Fruit fly (Drosophila melanogaster) whole organism, embryonic: ENCODE data around the gene pros.
A peak's percentile ranks its signal among the peaks of the same experiment; 100 is the strongest.

Experiments
- Blimp-1 ChIP-seq: fragments of 200-800 bp; sonication (Bioruptor generic); optimal IDR thresholded peaks from 3 replicates; lab custom pipeline; 2018; ENCODE audit warnings: missing biosample characterization, missing genetic modification characterization, mild to moderate bottlenecking, moderate library complexity, missing genetic modification reagents
- CG10147 ChIP-seq: fragments of 200-800 bp; sonication (Bioruptor generic); optimal IDR thresholded peaks from 2 replicates; lab custom pipeline; 2019; ENCODE audit warnings: missing biosample characterization, mild to moderate bottlenecking, missing genetic modification characterization, moderate library complexity
- CG10267 ChIP-seq: fragments of 200-800 bp; sonication (Bioruptor generic); optimal IDR thresholded peaks from 2 replicates; lab custom pipeline; 2018; ENCODE audit warnings: missing biosample characterization, mild to moderate bottlenecking, missing genetic modification characterization, moderate library complexity
- CG10366 ChIP-seq: fragments of 200-800 bp; sonication (Bioruptor generic); IDR thresholded peaks from 2 replicates; pipeline ENCODE4 v1.3.6; 2022; ENCODE audit warnings: missing biosample characterization, missing genetic modification characterization
- CG10979 ChIP-seq: fragments of 200-800 bp; sonication (Bioruptor generic); optimal IDR thresholded peaks from 2 replicates; lab custom pipeline; 2018; ENCODE audit warnings: missing biosample characterization, mild to moderate bottlenecking, missing genetic modification characterization, moderate library complexity
- CG11504 ChIP-seq: fragments of 200-800 bp; sonication (Bioruptor generic); optimal IDR thresholded peaks from 3 replicates; lab custom pipeline; 2019; ENCODE audit warnings: missing biosample characterization, mild to moderate bottlenecking, missing genetic modification characterization, moderate library complexity
- CG12236 ChIP-seq: fragments of 200-800 bp; sonication (Bioruptor generic); optimal IDR thresholded peaks from 2 replicates; lab custom pipeline; 2016; ENCODE audit warnings: missing biosample characterization, missing genetic modification characterization
- CG14710 ChIP-seq: fragments of 200-800 bp; sonication (Bioruptor generic); optimal IDR thresholded peaks from 3 replicates; lab custom pipeline; 2019; ENCODE audit warnings: missing biosample characterization, mild to moderate bottlenecking, missing genetic modification characterization, moderate library complexity
- CG15696 ChIP-seq: fragments of 200-800 bp; sonication (Bioruptor generic); optimal IDR thresholded peaks from 2 replicates; lab custom pipeline; 2019; ENCODE audit warnings: missing biosample characterization, mild to moderate bottlenecking, missing genetic modification characterization, moderate library complexity
- CG1603 ChIP-seq: fragments of 200-800 bp; sonication (Bioruptor generic); optimal IDR thresholded peaks from 2 replicates; lab custom pipeline; 2019; ENCODE audit warnings: missing biosample characterization, mild to moderate bottlenecking, missing genetic modification characterization, moderate library complexity
- CG17328 ChIP-seq: fragments of 200-800 bp; sonication (Bioruptor generic); IDR thresholded peaks from 2 replicates; pipeline ENCODE4 v1.3.6; 2022; ENCODE audit warnings: missing biosample characterization, missing genetic modification characterization
- CG17361 ChIP-seq: fragments of 200-800 bp; sonication (Bioruptor generic); IDR thresholded peaks from 3 replicates; pipeline ENCODE4 v1.3.6; 2022; ENCODE audit warnings: missing biosample characterization, missing genetic modification characterization
- CG17568 ChIP-seq: fragments of 200-800 bp; sonication (Bioruptor generic); optimal IDR thresholded peaks from 2 replicates; lab custom pipeline; 2018; ENCODE audit warnings: missing biosample characterization, mild to moderate bottlenecking, missing genetic modification characterization, moderate library complexity
- CG18262 ChIP-seq: fragments of 200-800 bp; optimal IDR thresholded peaks from 3 replicates; lab custom pipeline; 2019; ENCODE audit warnings: missing biosample characterization, mild to moderate bottlenecking, missing genetic modification characterization, moderate library complexity
- CG2199 ChIP-seq: fragments of 200-800 bp; sonication (Bioruptor generic); IDR thresholded peaks from 3 replicates; pipeline ENCODE4 v1.3.6; 2022; ENCODE audit warnings: missing biosample characterization, missing genetic modification characterization
- CG2712 ChIP-seq: fragments of 200-800 bp; optimal IDR thresholded peaks from 3 replicates; lab custom pipeline; 2019; ENCODE audit warnings: missing biosample characterization, mild to moderate bottlenecking, missing genetic modification characterization, moderate library complexity
- CG31224 ChIP-seq: fragments of 200-800 bp; sonication (Bioruptor generic); IDR thresholded peaks from 2 replicates; pipeline ENCODE4 v1.3.6; 2022; ENCODE audit warnings: missing biosample characterization, missing genetic modification characterization
- CG31441 ChIP-seq: fragments of 200-800 bp; sonication (Bioruptor generic); IDR thresholded peaks from 2 replicates; pipeline ENCODE4 v1.3.6; 2022; ENCODE audit warnings: missing biosample characterization, missing genetic modification characterization
- CG3163 ChIP-seq: fragments of 200-800 bp; sonication (Bioruptor generic); optimal IDR thresholded peaks from 3 replicates; lab custom pipeline; 2016; ENCODE audit warnings: missing biosample characterization, missing genetic modification characterization
- CG34376 ChIP-seq: fragments of 200-800 bp; sonication (Bioruptor generic); optimal IDR thresholded peaks from 2 replicates; lab custom pipeline; 2018; ENCODE audit warnings: missing biosample characterization, mild to moderate bottlenecking, missing genetic modification characterization
- CG4282 ChIP-seq: fragments of 200-800 bp; sonication (Bioruptor generic); optimal IDR thresholded peaks from 2 replicates; lab custom pipeline; 2016; ENCODE audit warnings: missing biosample characterization, missing genetic modification characterization
- CG6791 ChIP-seq: fragments of 200-800 bp; sonication (Bioruptor generic); IDR thresholded peaks from 3 replicates; pipeline ENCODE4 v1.3.6; 2022; ENCODE audit warnings: missing biosample characterization, missing genetic modification characterization; ENCODE audit not compliant: partially characterized antibody
- CG7839 ChIP-seq: fragments of 200-800 bp; sonication (Bioruptor generic); optimal IDR thresholded peaks from 3 replicates; lab custom pipeline; 2018; ENCODE audit warnings: missing biosample characterization, mild to moderate bottlenecking, missing genetic modification characterization, moderate library complexity
- CG8388 ChIP-seq: fragments of 200-800 bp; sonication (Bioruptor generic); optimal IDR thresholded peaks from 2 replicates; lab custom pipeline; 2019; ENCODE audit warnings: missing biosample characterization, mild to moderate bottlenecking, missing genetic modification characterization, moderate library complexity
- CG8765 ChIP-seq: fragments of 200-800 bp; sonication (Bioruptor generic); IDR thresholded peaks from 2 replicates; pipeline ENCODE4 v1.3.6; 2022; ENCODE audit warnings: missing biosample characterization, missing genetic modification characterization
- CG9437 ChIP-seq: fragments of 200-800 bp; sonication (Bioruptor generic); optimal IDR thresholded peaks from 2 replicates; lab custom pipeline; 2018; ENCODE audit warnings: missing biosample characterization, mild to moderate bottlenecking, missing genetic modification characterization
- CG9727 ChIP-seq: fragments of 200-800 bp; sonication (Bioruptor generic); optimal IDR thresholded peaks from 3 replicates; lab custom pipeline; 2017; ENCODE audit warnings: missing biosample characterization, mild to moderate bottlenecking, missing genetic modification characterization
- D ChIP-seq, 2 experiments: fragments of 200-800 bp in 1 of 2; fragments of >200 bp in 1 of 2; sonication (Bioruptor generic) in 1 of 2; optimal IDR thresholded peaks; 2 replicates in 1 of 2; 3 replicates in 1 of 2; lab custom pipeline; 2017; ENCODE audit warnings: mild to moderate bottlenecking in 1 of 2, missing biosample characterization in 1 of 2, missing genetic modification characterization in 1 of 2, missing genetic modification reagents in 1 of 2
- Dek ChIP-seq: fragments of 200-800 bp; sonication (Bioruptor generic); optimal IDR thresholded peaks from 3 replicates; lab custom pipeline; 2019; ENCODE audit warnings: missing biosample characterization, mild to moderate bottlenecking, missing genetic modification characterization, moderate library complexity
- Dll ChIP-seq: fragments of 200-800 bp; sonication (Bioruptor generic); IDR thresholded peaks from 4 replicates; pipeline ENCODE4 v1.3.6; 2022; ENCODE audit warnings: missing biosample characterization, missing genetic modification characterization; ENCODE audit not compliant: partially characterized antibody
- NK7.1 ChIP-seq: fragments of 200-800 bp; sonication (Bioruptor generic); optimal IDR thresholded peaks from 3 replicates; lab custom pipeline; 2016; ENCODE audit warnings: missing biosample characterization, missing genetic modification characterization
- ac ChIP-seq: fragments of 200-800 bp; sonication (Bioruptor generic); optimal IDR thresholded peaks from 3 replicates; lab custom pipeline; 2017; ENCODE audit warnings: missing biosample characterization, mild to moderate bottlenecking, missing genetic modification characterization
- al ChIP-seq: fragments of 200-800 bp; sonication (Bioruptor generic); IDR thresholded peaks from 2 replicates; pipeline ENCODE4 v1.3.6; 2022; ENCODE audit warnings: missing biosample characterization, missing genetic modification characterization
- dmrt11E ChIP-seq: fragments of 200-800 bp; sonication (Bioruptor generic); optimal IDR thresholded peaks from 3 replicates; lab custom pipeline; 2018; ENCODE audit warnings: missing biosample characterization, mild to moderate bottlenecking, missing genetic modification characterization, moderate library complexity
- dmrt99B ChIP-seq: fragments of 200-800 bp; sonication (Bioruptor generic); optimal IDR thresholded peaks from 2 replicates; lab custom pipeline; 2018; ENCODE audit warnings: missing biosample characterization, mild to moderate bottlenecking, missing genetic modification characterization, moderate library complexity
- eyg ChIP-seq: fragments of 200-800 bp; sonication (Bioruptor generic); optimal IDR thresholded peaks from 3 replicates; lab custom pipeline; 2016; ENCODE audit warnings: missing biosample characterization, missing genetic modification characterization
- gem ChIP-seq: fragments of 200-800 bp; sonication (Bioruptor generic); optimal IDR thresholded peaks from 2 replicates; lab custom pipeline; 2019; ENCODE audit warnings: missing biosample characterization, mild to moderate bottlenecking, missing genetic modification characterization, moderate library complexity
- otp ChIP-seq: fragments of 200-800 bp; sonication (Bioruptor generic); IDR thresholded peaks from 3 replicates; pipeline ENCODE4, ENCODE4 v1.3.6; 2022; ENCODE audit warnings: missing biosample characterization, missing genetic modification characterization
- phol ChIP-seq: fragments of 200-800 bp; sonication (Bioruptor generic); optimal IDR thresholded peaks from 3 replicates; lab custom pipeline; 2018; ENCODE audit warnings: missing biosample characterization, mild to moderate bottlenecking, missing genetic modification characterization, moderate library complexity
- prd ChIP-seq, 3 experiments: fragments of >200 bp in 2 of 3; fragments of 200-800 bp in 1 of 3; sonication (Bioruptor generic) in 1 of 3; optimal IDR thresholded peaks in 2 of 3; IDR thresholded peaks in 1 of 3; 2 replicates in 2 of 3; 3 replicates in 1 of 3; pipeline versions ENCODE4 v1.3.6 to Lab custom; 2017 to 2022; ENCODE audit warnings: missing biosample characterization in 1 of 3, missing genetic modification characterization in 1 of 3
- row ChIP-seq: fragments of 200-800 bp; sonication (Bioruptor generic); IDR thresholded peaks from 3 replicates; pipeline ENCODE4 v1.3.6; 2022; ENCODE audit warnings: missing biosample characterization, missing genetic modification characterization
- sens ChIP-seq: fragments of 200-800 bp; sonication (Bioruptor generic); peaks from one replicate; lab custom pipeline; 2016; ENCODE audit warnings: missing biosample characterization, missing genetic modification characterization
- slbo ChIP-seq: fragments of 200-800 bp; sonication (Bioruptor generic); IDR thresholded peaks from 2 replicates; pipeline ENCODE4 v1.3.6; 2022; ENCODE audit warnings: missing biosample characterization, missing genetic modification characterization
- stc ChIP-seq: fragments of 200-800 bp; sonication (Bioruptor generic); IDR thresholded peaks from 2 replicates; pipeline ENCODE4 v1.3.6; 2022; ENCODE audit warnings: missing biosample characterization, missing genetic modification characterization
- tap ChIP-seq: fragments of 200-800 bp; optimal IDR thresholded peaks from 3 replicates; lab custom pipeline; 2019; ENCODE audit warnings: missing biosample characterization, mild to moderate bottlenecking, missing genetic modification characterization, moderate library complexity
- trem ChIP-seq: fragments of 200-800 bp; optimal IDR thresholded peaks from 3 replicates; lab custom pipeline; 2019; ENCODE audit warnings: missing biosample characterization, mild to moderate bottlenecking, missing genetic modification characterization, moderate library complexity
- unpg ChIP-seq: fragments of 200-800 bp; sonication (Bioruptor generic); optimal IDR thresholded peaks from 3 replicates; lab custom pipeline; 2018; ENCODE audit warnings: missing biosample characterization, mild to moderate bottlenecking, missing genetic modification characterization, moderate library complexity
- wek ChIP-seq: fragments of 200-800 bp; sonication (Bioruptor generic); optimal IDR thresholded peaks from 3 replicates; lab custom pipeline; 2018; ENCODE audit warnings: missing biosample characterization, mild to moderate bottlenecking, missing genetic modification characterization, moderate library complexity

pros gene

DNA sequence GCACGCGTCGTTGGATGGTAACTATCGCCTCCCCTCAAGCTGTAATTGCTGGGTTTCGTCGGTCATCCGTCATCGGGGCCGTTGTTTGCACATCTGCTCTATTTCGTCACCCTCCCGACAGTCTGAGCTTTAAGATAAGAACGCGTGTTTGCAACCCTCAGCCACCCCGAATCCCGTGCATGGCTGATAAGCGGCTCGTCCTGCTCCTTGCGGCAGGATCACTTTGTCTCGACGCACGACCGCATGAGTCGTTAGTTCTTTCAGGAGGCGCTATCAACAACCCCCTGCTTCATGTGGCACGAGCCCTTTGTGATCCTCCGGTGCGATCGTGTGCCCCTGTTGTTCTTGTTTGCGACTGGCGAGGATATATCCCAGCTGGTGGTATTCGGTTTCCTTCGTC lies 22.5 kb downstream of the pros start (continued):
- TF ChIP-seq wek (GFP tag; lab: Kevin White, UChicago) (no peak), stc (no peak), CG8765 (0 out of 2 replicates have a peak, but pooled peaks have one; percentile 16), Dek (tag; lab: Kevin White, UChicago) (no peak), tap (peak; percentile 15), ac (GFP tag; lab: Kevin White, UChicago) (peak; percentile 19), CG3163 (no peak), CG2199 (GFP tag; lab: Robert Waterston, UW) (no peak), CG9437 (GFP tag; lab: Kevin White, UChicago) (no peak), Dll (GFP tag; lab: Robert Waterston, UW) (no peak)

DNA sequence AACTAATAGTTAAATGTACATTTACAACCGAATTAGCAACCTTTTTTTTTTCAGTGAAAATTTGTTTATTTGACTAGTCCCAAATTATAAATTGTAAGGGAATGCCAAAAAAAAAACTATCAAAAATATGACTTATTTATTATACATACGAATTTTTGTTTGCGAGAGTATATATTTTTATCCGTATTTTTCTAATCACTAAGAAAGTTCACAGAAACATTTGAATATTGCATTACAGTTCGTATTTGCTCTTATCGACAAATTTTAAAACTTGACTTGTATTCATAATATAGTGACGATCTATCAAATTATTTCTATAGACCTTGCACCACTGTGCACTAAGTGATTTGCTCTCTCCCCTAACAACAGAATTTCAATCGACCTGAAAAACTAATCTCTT lies 23.0 kb downstream of the pros start:
- TF ChIP-seq CG18262 (tag; lab: Kevin White, UChicago) (peak; percentile 45), otp (GFP tag; lab: Robert Waterston, UW) (no peak), row (GFP tag; lab: Robert Waterston, UW) (peak; percentile 16; the same call in 1 of the 3 replicates), CG31224 (GFP tag; lab: Robert Waterston, UW) (no peak), Blimp-1 (peak; percentile 29), CG34376 (GFP tag; lab: Kevin White, UChicago) (no peak), eyg (GFP tag; lab: Kevin White, UChicago) (no peak), trem (tag; lab: Kevin White, UChicago) (peak; percentile 32), CG1603 (tag; lab: Kevin White, UChicago) (peak; percentile 26), CG2712 (tag; lab: Kevin White, UChicago) (peak; percentile 40), tap (no peak), prd (optimal IDR thresholded peaks at IDR 0.05; lab: Kevin White, UChicago) (no peak), prd (GFP tag; IDR thresholded peaks at IDR 0.05; lab: Robert Waterston, UW) (peak; percentile 28; the same call in 1 of the 3 replicates), CG10979 (tag; lab: Kevin White, UChicago) (peak; percentile 57), CG8388 (GFP tag; lab: Kevin White, UChicago) (peak; percentile 11), slbo (GFP tag; lab: Robert Waterston, UW) (no peak), gem (tag; lab: Kevin White, UChicago) (peak; percentile 58), al (GFP tag; lab: Robert Waterston, UW) (no peak), CG4282 (peak; percentile 89), CG7839 (peak; percentile 6), D (optimal IDR thresholded peaks at IDR 0.05; lab: Kevin White, UChicago) (no peak), D (GFP tag; optimal IDR thresholded peaks at IDR 0.05; lab: Kevin White, UChicago) (peak; percentile 1), CG17328 (GFP tag; lab: Robert Waterston, UW) (0 out of 2 replicates have a peak, but pooled peaks have one; percentile 4), CG15696 (tag; lab: Kevin White, UChicago) (peak; percentile 66), CG6791 (0 out of 3 replicates have a peak, but pooled peaks have one; percentile 25), phol (tag; lab: Kevin White, UChicago) (peak; percentile 33), CG14710 (tag; lab: Kevin White, UChicago) (peak; percentile 35), dmrt11E (tag; lab: Kevin White, UChicago) (peak; percentile 64), CG11504 (tag; lab: Kevin White, UChicago) (peak; percentile 29), CG10366 (no peak), CG17361 (peak; percentile 26; the same call in 1 of the 3 replicates), CG12236 (GFP tag; lab: Kevin White, UChicago) (peak; percentile 12), NK7.1 (GFP tag; lab: Kevin White, UChicago) (no peak), CG10267 (tag; lab: Kevin White, UChicago) (peak; percentile 25), CG17568 (GFP tag; lab: Kevin White, UChicago) (no peak), dmrt99B (tag; lab: Kevin White, UChicago) (peak; percentile 8), sens (GFP tag; lab: Kevin White, UChicago) (peak; percentile 92), unpg (GFP tag; lab: Kevin White, UChicago) (peak; percentile 3), CG9727 (GFP tag; lab: Kevin White, UChicago) (peak; percentile 56), CG31441 (GFP tag; lab: Robert Waterston, UW) (peak; percentile 34; the same call in 1 of the 2 replicates), CG10147 (no peak)
